Worm (Caenorhabditis elegans) whole organism, early embryonic: ENCODE measurements around the gene F07G6.10.

Source experiments
- F13C5.2 ChIP-seq: sonication (generic microtip); optimal IDR thresholded peaks from 2 replicates; lab custom pipeline; 2017; ENCODE audit warnings: mild to moderate bottlenecking, missing genetic modification characterization, inconsistent platforms, missing compliant biosample characterization
- tra-4 ChIP-seq: sonication (generic microtip); optimal IDR thresholded peaks from 2 replicates; lab custom pipeline; 2017; ENCODE audit warnings: missing genetic modification characterization, missing compliant biosample characterization

DNA sequence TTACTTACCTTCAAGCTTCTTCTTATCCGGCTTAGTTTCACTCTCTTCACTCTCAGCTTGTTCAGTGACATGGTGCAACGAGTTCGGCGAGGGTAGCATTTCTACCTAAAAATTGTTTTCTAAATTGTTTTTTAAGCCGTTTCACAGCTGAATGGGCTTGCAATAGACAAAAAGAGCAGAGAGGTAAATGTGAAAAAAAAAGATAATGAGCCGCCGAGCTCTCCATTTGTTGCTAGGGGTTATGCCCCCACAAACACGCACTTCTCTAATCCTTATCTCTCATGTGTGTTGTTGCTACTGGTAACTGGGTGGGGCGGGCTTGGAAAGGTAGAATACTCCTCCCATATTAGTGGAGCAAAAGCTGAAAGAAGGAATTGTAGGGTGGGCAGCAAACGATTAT, 33.9 kb upstream of the F07G6.10 start, which contains the start of gene C36C9.5:
- TF ChIP-seq tra-4 (tag; lab: Kevin White, UChicago) (no peak), F13C5.2 (no peak)
